Fruit fly (Drosophila melanogaster): ENCODE data around the gene CG18558.

DNA sequence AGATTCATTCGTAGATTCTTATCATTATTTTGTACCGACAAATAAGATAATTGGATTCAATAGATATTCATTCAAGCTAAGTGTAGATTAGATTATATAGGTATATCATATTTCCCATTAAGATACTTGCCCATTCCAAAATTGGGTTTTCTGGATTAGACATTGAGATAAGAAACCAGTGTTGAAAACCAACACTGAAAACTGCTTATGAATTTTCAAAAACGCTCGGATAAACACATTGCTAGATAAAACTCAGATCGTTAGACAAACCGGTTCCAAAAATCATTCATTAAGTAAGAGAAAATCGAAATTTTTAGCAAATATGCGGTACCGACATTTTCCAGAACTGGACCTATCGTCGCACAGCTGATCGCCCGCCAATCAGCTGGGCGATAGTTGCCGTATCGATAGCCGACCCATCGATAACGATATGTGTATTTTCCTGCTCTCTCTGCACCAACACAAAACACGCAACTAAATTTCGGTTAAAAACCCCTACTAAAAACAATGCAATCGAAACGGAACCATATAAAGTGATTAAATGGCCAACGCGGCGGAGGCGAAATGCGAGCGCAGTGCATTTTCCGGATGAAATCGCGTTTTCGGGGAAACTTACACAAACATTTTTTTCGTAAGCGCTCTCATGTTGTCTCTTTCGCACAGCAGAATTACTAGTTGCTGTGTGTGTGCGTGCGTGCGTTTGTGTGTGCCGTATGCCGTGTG lies 41.4 kb upstream of the CG18558 start, which contains the start of the genes NTPase and lilli:
- TF ChIP-seq CTCF (optimal IDR thresholded peaks at IDR 0.05) (peak in 1 of 2 experiments; percentile 14), CG8478 (optimal IDR thresholded peaks at IDR 0.05) (no peak)

All from S2 (cell line).